Worm (Caenorhabditis elegans) whole organism, L4 larva: Measurements from ENCODE around the gene R05F9.11.

Source experiments
- F10B5.3 ChIP-seq: sonication (generic microtip); optimal IDR thresholded peaks from 2 replicates; lab custom pipeline; 2016; ENCODE audit warnings: mild to moderate bottlenecking, missing genetic modification characterization, missing compliant biosample characterization
- F49E8.2 ChIP-seq: sonication (generic microtip); optimal IDR thresholded peaks from 2 replicates; lab custom pipeline; 2016; ENCODE audit warnings: missing compliant biosample characterization, mild to moderate bottlenecking, missing genetic modification characterization, borderline replicate concordance
- T26A8.4 ChIP-seq: fragments of 200-800 bp; sonication (Bioruptor generic); IDR thresholded peaks from 2 replicates; pipeline ENCODE4 v1.3.6; 2022; ENCODE audit warnings: missing genetic modification characterization, missing compliant biosample characterization
- Y48G9A.11 ChIP-seq: fragments of 200-800 bp; sonication (Bioruptor generic); IDR thresholded peaks from 2 replicates; pipeline ENCODE4 v1.3.6; 2022; ENCODE audit warnings: missing genetic modification reagents, missing genetic modification characterization, missing compliant biosample characterization
- aha-1 ChIP-seq: fragments of 150-350 bp; peaks from one replicate; lab custom pipeline; 2014; ENCODE audit warnings: missing biosample characterization, missing genetic modification characterization
- ama-1 ChIP-seq: fragments of 150-350 bp; optimal IDR thresholded peaks from 2 replicates; lab custom pipeline; 2014; ENCODE audit warnings: inconsistent platforms, mixed read lengths
- arid-1 ChIP-seq: fragments of 200-800 bp; sonication (Bioruptor generic); conservative IDR thresholded peaks from 2 replicates; pipeline ENCODE4 v1.3.6; 2022; ENCODE audit warnings: missing genetic modification reagents, missing genetic modification characterization, missing compliant biosample characterization
- ceh-32 ChIP-seq: sonication (generic microtip); optimal IDR thresholded peaks from 2 replicates; lab custom pipeline; 2016; ENCODE audit warnings: mild to moderate bottlenecking, missing genetic modification characterization, missing compliant biosample characterization; ENCODE audit not compliant: poor library complexity
- daf-16 ChIP-seq, 3 experiments: sonication (generic microtip); optimal IDR thresholded peaks; 2 replicates each; lab custom pipeline; 2016 to 2017; ENCODE audit warnings: missing genetic modification characterization in 3 of 3, missing genetic modification reagents in 3 of 3, mild to moderate bottlenecking in 2 of 3, missing compliant biosample characterization in 2 of 3, missing biosample characterization in 1 of 3, moderate library complexity in 1 of 3
- daf-19 ChIP-seq: fragments of 200-800 bp; sonication (Bioruptor generic); conservative IDR thresholded peaks from 2 replicates; pipeline ENCODE4 v1.3.6; 2022; ENCODE audit warnings: missing genetic modification characterization, missing compliant biosample characterization
- dmd-6 ChIP-seq: fragments of 200-800 bp; sonication (Bioruptor generic); IDR thresholded peaks from 2 replicates; pipeline ENCODE4 v1.3.6; 2022; ENCODE audit warnings: missing genetic modification reagents, missing genetic modification characterization, missing compliant biosample characterization
- dpl-1 ChIP-seq: fragments of 150-350 bp; optimal IDR thresholded peaks from 2 replicates; lab custom pipeline; 2014; ENCODE audit warnings: missing biosample characterization, missing genetic modification reagents, missing genetic modification characterization
- dve-1 ChIP-seq: sonication (generic microtip); optimal IDR thresholded peaks from 2 replicates; lab custom pipeline; 2017; ENCODE audit warnings: antibody characterized with exemption, mild to moderate bottlenecking, missing genetic modification characterization, missing compliant biosample characterization; ENCODE audit not compliant: insufficient read depth
- gei-8 ChIP-seq: fragments of 200-800 bp; sonication (Bioruptor generic); optimal IDR thresholded peaks from 2 replicates; lab custom pipeline; 2018; ENCODE audit warnings: mild to moderate bottlenecking, missing genetic modification characterization, missing compliant biosample characterization
- hif-1 ChIP-seq, 2 experiments: sonication (generic microtip); optimal IDR thresholded peaks; 2 replicates each; lab custom pipeline; 2016 to 2017; ENCODE audit warnings: missing compliant biosample characterization in 2 of 2, missing genetic modification characterization in 2 of 2, missing genetic modification reagents in 2 of 2, missing genotype in 2 of 2, mild to moderate bottlenecking in 1 of 2
- hlh-11 ChIP-seq: fragments of 200-800 bp; sonication (Bioruptor generic); optimal IDR thresholded peaks from 2 replicates; lab custom pipeline; 2018; ENCODE audit warnings: mild to moderate bottlenecking, missing genetic modification characterization, missing compliant biosample characterization
- hmg-1.1 ChIP-seq: fragments of 200-800 bp; sonication (Bioruptor generic); IDR thresholded peaks from 2 replicates; pipeline ENCODE4 v1.3.6; 2022; ENCODE audit warnings: missing genetic modification reagents, missing genetic modification characterization, missing compliant biosample characterization
- lin-13 ChIP-seq: fragments of 150-350 bp; optimal IDR thresholded peaks from 2 replicates; lab custom pipeline; 2014; ENCODE audit warnings: missing biosample characterization, missing genetic modification reagents, missing genetic modification characterization
- lin-38 ChIP-seq: fragments of 200-800 bp; sonication (Bioruptor generic); IDR thresholded peaks from 2 replicates; pipeline ENCODE4 v1.3.6; 2022; ENCODE audit warnings: missing genetic modification reagents, missing genetic modification characterization, missing compliant biosample characterization
- lsy-2 ChIP-seq, 2 experiments: fragments of 150-350 bp in 1 of 2; sonication (generic microtip) in 1 of 2; optimal IDR thresholded peaks; 2 replicates each; lab custom pipeline; 2014 to 2017; ENCODE audit warnings: missing biosample characterization in 2 of 2, missing genetic modification characterization in 2 of 2
- madf-5 ChIP-seq, 2 experiments: fragments of 200-800 bp; sonication (Bioruptor generic); IDR thresholded peaks; 2 replicates each; pipeline ENCODE4 v1.3.6; 2022; ENCODE audit warnings: missing compliant biosample characterization in 2 of 2, missing genetic modification characterization in 2 of 2
- mdl-1 ChIP-seq, 2 experiments: fragments of 150-350 bp in 1 of 2; sonication (generic microtip) in 1 of 2; optimal IDR thresholded peaks; 2 replicates each; lab custom pipeline; 2014 to 2017; ENCODE audit warnings: missing biosample characterization in 2 of 2, missing genetic modification characterization in 2 of 2
- mep-1 ChIP-seq: fragments of 150-350 bp; sonication (generic microtip); optimal IDR thresholded peaks from 3 replicates; lab custom pipeline; 2014; ENCODE audit warnings: missing biosample characterization, missing genetic modification characterization
- mes-2 ChIP-seq: sonication (generic microtip); optimal IDR thresholded peaks from 2 replicates; lab custom pipeline; 2016; ENCODE audit warnings: missing genotype, mild to moderate bottlenecking, missing genetic modification characterization, missing compliant biosample characterization; ENCODE audit not compliant: poor library complexity, severe bottlenecking
- mxl-3 ChIP-seq: fragments of 200-800 bp; sonication (Bioruptor generic); optimal IDR thresholded peaks from 2 replicates; lab custom pipeline; 2018; ENCODE audit warnings: mild to moderate bottlenecking, missing genetic modification characterization, missing compliant biosample characterization
- nhr-11 ChIP-seq: fragments of 150-350 bp; optimal IDR thresholded peaks from 2 replicates; lab custom pipeline; 2014; ENCODE audit warnings: missing biosample characterization, missing genetic modification characterization
- nhr-25 ChIP-seq: sonication (generic microtip); optimal IDR thresholded peaks from 2 replicates; lab custom pipeline; 2017; ENCODE audit warnings: missing genetic modification characterization, mild to moderate bottlenecking, missing compliant biosample characterization, antibody characterized with exemption, moderate library complexity, borderline replicate concordance; ENCODE audit not compliant: insufficient read depth
- nhr-28 ChIP-seq: fragments of 150-350 bp; optimal IDR thresholded peaks from 2 replicates; lab custom pipeline; 2014; ENCODE audit warnings: missing biosample characterization, missing genetic modification characterization
- nhr-6 ChIP-seq: fragments of 150-350 bp; optimal IDR thresholded peaks from 2 replicates; lab custom pipeline; 2014; ENCODE audit warnings: missing biosample characterization, missing genetic modification characterization
- nhr-77 ChIP-seq: fragments of 150-350 bp; optimal IDR thresholded peaks from 2 replicates; lab custom pipeline; 2014; ENCODE audit warnings: missing biosample characterization, missing genetic modification characterization
- pqm-1 ChIP-seq: sonication (generic microtip); optimal IDR thresholded peaks from 2 replicates; lab custom pipeline; 2017; ENCODE audit warnings: missing biosample characterization, missing genetic modification characterization
- rbr-2 ChIP-seq: sonication (generic microtip); optimal IDR thresholded peaks from 2 replicates; lab custom pipeline; 2016; ENCODE audit warnings: missing genotype, missing genetic modification characterization, missing compliant biosample characterization
- set-16 ChIP-seq: fragments of 200-800 bp; sonication (Bioruptor generic); IDR thresholded peaks from 2 replicates; pipeline ENCODE4 v1.3.6; 2022; ENCODE audit warnings: missing genetic modification reagents, missing genetic modification characterization, missing compliant biosample characterization
- spr-1 ChIP-seq: sonication (generic microtip); optimal IDR thresholded peaks from 2 replicates; lab custom pipeline; 2016; ENCODE audit warnings: mild to moderate bottlenecking, missing genetic modification characterization, missing compliant biosample characterization
- unc-130 ChIP-seq: sonication (generic microtip); optimal IDR thresholded peaks from 2 replicates; lab custom pipeline; 2016; ENCODE audit warnings: missing genetic modification reagents, missing genetic modification characterization, missing compliant biosample characterization
- unc-62 ChIP-seq, 3 experiments: fragments of 150-350 bp in 1 of 3; sonication (generic microtip); optimal IDR thresholded peaks in 2 of 3; peaks in 1 of 3; 1 replicate in 1 of 3; 2 replicates in 2 of 3; lab custom pipeline; 2014 to 2017; ENCODE audit warnings: missing biosample characterization in 3 of 3, missing genetic modification characterization in 3 of 3, missing genetic modification reagents in 3 of 3, missing genotype in 1 of 3
- vab-7 ChIP-seq: fragments of 200-800 bp; sonication (Bioruptor generic); IDR thresholded peaks from 2 replicates; pipeline ENCODE4 v1.3.6; 2022; ENCODE audit warnings: missing genetic modification reagents, missing genetic modification characterization, missing compliant biosample characterization
- zip-2 ChIP-seq: fragments of 150-350 bp; optimal IDR thresholded peaks from 2 replicates; lab custom pipeline; 2014; ENCODE audit warnings: missing biosample characterization, missing genetic modification characterization
- ztf-11 ChIP-seq: fragments of 150-350 bp; optimal IDR thresholded peaks from 2 replicates; lab custom pipeline; 2014; ENCODE audit warnings: missing biosample characterization, missing genetic modification characterization

Gene R05F9.11

ce11 chrII:4914214-4914613 lies at the start of gene R05F9.11:
TSS of gene R05F9.11 (minus strand) at chrII:4914218.
- no peak for TF ChIP-seq nhr-11 (tag; lab: Kevin White, UChicago)
- peak in 1 of 2 experiments; percentile 58 for TF ChIP-seq lsy-2 (tag; optimal IDR thresholded peaks at IDR 0.05; lab: Kevin White, UChicago)
- TF ChIP-seq gei-8 = no peak
- no peak for TF ChIP-seq daf-19 (GFP tag; lab: Robert Waterston, UW)
- TF ChIP-seq F49E8.2 = peak; percentile 10
- no peak for TF ChIP-seq spr-1 (tag; lab: Kevin White, UChicago)
- TF ChIP-seq unc-130 (GFP tag; lab: Kevin White, UChicago) = peak; percentile 10

ce11 chrII:4960690-4961089 lies 46.7 kb upstream of the R05F9.11 start:
- TF ChIP-seq nhr-77 (tag; lab: Kevin White, UChicago) (peak; percentile 31), daf-16 (GFP tag; optimal IDR thresholded peaks at IDR 0.05; lab: Kevin White, UChicago) (no peak), daf-16 (tag; optimal IDR thresholded peaks at IDR 0.05; lab: Kevin White, UChicago) (peak; percentile 46), dve-1 (peak; percentile 50), ztf-11 (no peak), pqm-1 (tag; lab: Kevin White, UChicago) (peak; percentile 33), F49E8.2 (no peak), nhr-28 (tag; lab: Kevin White, UChicago) (peak; percentile 83), dmd-6 (GFP tag; lab: Robert Waterston, UW) (peak; percentile 42; the same call in 1 of the 2 replicates), hlh-11 (tag; lab: Kevin White, UChicago) (peak; percentile 30)

ce11 chrII:4959719-4960118 lies 45.7 kb upstream of the R05F9.11 start, which contains the start of gene ulp-2:
TSS of gene ulp-2 (minus strand) at chrII:4959876.
- TF ChIP-seq T26A8.4 (GFP tag; lab: Robert Waterston, UW) (no peak), lsy-2 (tag; optimal IDR thresholded peaks at IDR 0.05; lab: Kevin White, UChicago) (peak in 1 of 2 experiments; percentile 53), aha-1 (peak; percentile 96), zip-2 (tag; lab: Kevin White, UChicago) (no peak), dpl-1 (GFP tag; lab: Kevin White, UChicago) (peak; percentile 14)

ce11 chrII:4955353-4955752 lies 41.3 kb upstream of the R05F9.11 start, which contains the start of gene pbs-3:
TSS of gene pbs-3 (minus strand) at chrII:4955427.
- no peak for TF ChIP-seq ceh-32 (tag; lab: Kevin White, UChicago)
- TF ChIP-seq dpl-1 (GFP tag; lab: Kevin White, UChicago) = peak; percentile 67
- peak in 1 of 2 experiments; percentile 5 for TF ChIP-seq mdl-1 (tag; optimal IDR thresholded peaks at IDR 0.05; lab: Kevin White, UChicago)
- no peak for TF ChIP-seq ztf-11
- TF ChIP-seq daf-16 (GFP tag; optimal IDR thresholded peaks at IDR 0.05; lab: Kevin White, UChicago) = no peak
- TF ChIP-seq daf-16 (tag; optimal IDR thresholded peaks at IDR 0.05; lab: Kevin White, UChicago) = peak; percentile 35
- TF ChIP-seq mep-1 (tag; lab: Kevin White, UChicago) = peak; percentile 77
- TF ChIP-seq unc-130 (GFP tag; lab: Kevin White, UChicago) = peak; percentile 83
- TF ChIP-seq Y48G9A.11 = 0 out of 2 replicates have a peak, but pooled peaks have one; percentile 19
- TF ChIP-seq vab-7 (GFP tag; lab: Robert Waterston, UW) = peak; percentile 54; the same call in 1 of the 2 replicates
- TF ChIP-seq lin-13 (GFP tag; lab: Kevin White, UChicago) = peak; percentile 58
- TF ChIP-seq hmg-1.1 (GFP tag; lab: Robert Waterston, UW) = peak; percentile 43; the same call in 1 of the 2 replicates
- TF ChIP-seq hif-1 (tag; optimal IDR thresholded peaks at IDR 0.05; lab: Kevin White, UChicago) = peak in 1 of 2 experiments; percentile 68
- peak; percentile 95 for TF ChIP-seq mes-2 (tag; lab: Kevin White, UChicago)
- peak; percentile 82 for TF ChIP-seq nhr-6
- peak; percentile 12 for TF ChIP-seq mxl-3 (GFP tag; lab: Kevin White, UChicago)
- peak in 1 of 2 experiments; percentile 81 for TF ChIP-seq lsy-2 (tag; optimal IDR thresholded peaks at IDR 0.05; lab: Kevin White, UChicago)
- no peak for TF ChIP-seq F10B5.3 (tag; lab: Kevin White, UChicago)
- TF ChIP-seq nhr-11 (tag; lab: Kevin White, UChicago) = peak; percentile 50
- peak; percentile 73 for TF ChIP-seq nhr-77 (tag; lab: Kevin White, UChicago)
- TF ChIP-seq rbr-2 = peak; percentile 2
- peak; percentile 66 for TF ChIP-seq ama-1
- TF ChIP-seq dve-1 = peak; percentile 66
- TF ChIP-seq nhr-25 (tag; lab: Kevin White, UChicago) = no peak
- TF ChIP-seq set-16 (GFP tag; lab: Robert Waterston, UW) = no peak
- TF ChIP-seq hlh-11 (tag; lab: Kevin White, UChicago) = peak; percentile 35
- TF ChIP-seq lin-38 (GFP tag; lab: Robert Waterston, UW) = peak; percentile 77
- peak in 1 of 2 experiments; percentile 82 for TF ChIP-seq unc-62 (GFP tag; optimal IDR thresholded peaks at IDR 0.05 in 1 of 2; lab: Kevin White, UChicago)
- no peak for TF ChIP-seq unc-62 (tag; optimal IDR thresholded peaks at IDR 0.05; lab: Kevin White, UChicago)
- peak; percentile 62 for TF ChIP-seq nhr-28 (tag; lab: Kevin White, UChicago)
- 0 out of 4 replicates have a peak, but pooled peaks of 1 of the 2 experiments have one; percentile 46 for TF ChIP-seq madf-5 (GFP tag; IDR thresholded peaks at IDR 0.05; lab: Robert Waterston, UW)
- TF ChIP-seq arid-1 (GFP tag; lab: Robert Waterston, UW) = no peak
- TF ChIP-seq pqm-1 (tag; lab: Kevin White, UChicago) = no peak
- no peak for TF ChIP-seq F49E8.2
